Fruit fly (Drosophila melanogaster) whole organism, embryonic: ENCODE results near the gene ab.

Experiments used
- Abd-B ChIP-seq: fragments of 200-800 bp; sonication (Bioruptor generic); optimal IDR thresholded peaks from 2 replicates; lab custom pipeline; 2018; ENCODE audit warnings: missing biosample characterization, mild to moderate bottlenecking, missing genetic modification characterization, moderate library complexity
- Atf6 ChIP-seq: fragments of 200-800 bp; sonication (Bioruptor generic); IDR thresholded peaks from 2 replicates; pipeline ENCODE4 v1.3.6; 2022; ENCODE audit warnings: missing biosample characterization, missing genetic modification characterization
- CG13123 ChIP-seq: fragments of 200-800 bp; sonication (Bioruptor generic); optimal IDR thresholded peaks from 2 replicates; lab custom pipeline; 2016; ENCODE audit warnings: missing biosample characterization, missing genetic modification characterization
- CG14050 ChIP-seq: fragments of 200-800 bp; sonication (Bioruptor generic); IDR thresholded peaks from 3 replicates; pipeline ENCODE4 v1.3.6; 2022; ENCODE audit warnings: missing biosample characterization, missing genetic modification characterization
- CG2116 ChIP-seq: fragments of 200-800 bp; sonication (Bioruptor generic); optimal IDR thresholded peaks from 3 replicates; lab custom pipeline; 2018; ENCODE audit warnings: missing biosample characterization, mild to moderate bottlenecking, missing genetic modification characterization
- CG2712 ChIP-seq: fragments of 200-800 bp; optimal IDR thresholded peaks from 3 replicates; lab custom pipeline; 2019; ENCODE audit warnings: missing biosample characterization, mild to moderate bottlenecking, missing genetic modification characterization, moderate library complexity
- CG43689 ChIP-seq: fragments of 200-800 bp; sonication (Bioruptor generic); IDR thresholded peaks from 2 replicates; pipeline ENCODE4 v1.3.6; 2022; ENCODE audit warnings: missing biosample characterization, missing genetic modification characterization
- CG6254 ChIP-seq: fragments of 200-800 bp; sonication (Bioruptor generic); optimal IDR thresholded peaks from 3 replicates; lab custom pipeline; 2017; ENCODE audit warnings: mild to moderate bottlenecking, missing biosample characterization, missing genetic modification reagents, missing genetic modification characterization
- CG6854 ChIP-seq: fragments of 200-800 bp; sonication (Bioruptor generic); optimal IDR thresholded peaks from 3 replicates; lab custom pipeline; 2017; ENCODE audit warnings: missing biosample characterization, mild to moderate bottlenecking, missing genetic modification characterization
- CG7745 ChIP-seq: fragments of 200-800 bp; sonication (Bioruptor generic); optimal IDR thresholded peaks from 2 replicates; lab custom pipeline; 2018; ENCODE audit warnings: missing biosample characterization, mild to moderate bottlenecking, missing genetic modification characterization, moderate library complexity
- CG7786 ChIP-seq: fragments of 200-800 bp; sonication (Bioruptor generic); optimal IDR thresholded peaks from 2 replicates; lab custom pipeline; 2016; ENCODE audit warnings: missing biosample characterization, missing genetic modification characterization
- CG8765 ChIP-seq: fragments of 200-800 bp; sonication (Bioruptor generic); IDR thresholded peaks from 2 replicates; pipeline ENCODE4 v1.3.6; 2022; ENCODE audit warnings: missing biosample characterization, missing genetic modification characterization
- CG9932 ChIP-seq: fragments of 200-800 bp; sonication (Bioruptor generic); IDR thresholded peaks from 2 replicates; pipeline ENCODE4 v1.3.6; 2022; ENCODE audit warnings: missing biosample characterization, missing genetic modification characterization
- CHES-1-like ChIP-seq: fragments of 200-800 bp; sonication (Bioruptor generic); optimal IDR thresholded peaks from 2 replicates; lab custom pipeline; 2016; ENCODE audit warnings: missing biosample characterization, missing genetic modification characterization
- D19B ChIP-seq: fragments of 200-800 bp; sonication (Bioruptor generic); optimal IDR thresholded peaks from 2 replicates; lab custom pipeline; 2017; ENCODE audit warnings: missing biosample characterization, mild to moderate bottlenecking, missing genetic modification characterization
- Doc2 ChIP-seq: fragments of 200-800 bp; sonication (Bioruptor generic); IDR thresholded peaks from 2 replicates; pipeline ENCODE4 v1.3.6; 2022; ENCODE audit warnings: missing biosample characterization, missing genetic modification characterization
- H2.0 ChIP-seq: fragments of 200-800 bp; sonication (Bioruptor generic); IDR thresholded peaks from 2 replicates; pipeline ENCODE4 v1.3.6; 2022; ENCODE audit warnings: missing biosample characterization, missing genetic modification characterization
- Hand ChIP-seq: fragments of 200-800 bp; sonication (Bioruptor generic); optimal IDR thresholded peaks from 2 replicates; lab custom pipeline; 2017; ENCODE audit warnings: mild to moderate bottlenecking, missing biosample characterization, missing genetic modification reagents, missing genetic modification characterization
- Hmx ChIP-seq: fragments of 200-800 bp; sonication (Bioruptor generic); optimal IDR thresholded peaks from 2 replicates; lab custom pipeline; 2016; ENCODE audit warnings: missing biosample characterization, missing genetic modification characterization
- Oli ChIP-seq: fragments of 200-800 bp; sonication (Bioruptor generic); optimal IDR thresholded peaks from 2 replicates; lab custom pipeline; 2018; ENCODE audit warnings: missing biosample characterization, mild to moderate bottlenecking, missing genetic modification characterization, moderate library complexity
- PHDP ChIP-seq: fragments of 200-800 bp; sonication (Bioruptor generic); optimal IDR thresholded peaks from 3 replicates; lab custom pipeline; 2018; ENCODE audit warnings: missing biosample characterization, mild to moderate bottlenecking, missing genetic modification characterization, moderate library complexity
- Scr ChIP-seq: fragments of 200-800 bp; sonication (Bioruptor generic); IDR thresholded peaks from 2 replicates; pipeline ENCODE4 v1.3.6; 2022; ENCODE audit warnings: missing biosample characterization, missing genetic modification characterization; ENCODE audit not compliant: partially characterized antibody
- Sox102F ChIP-seq: fragments of 200-800 bp; sonication (Bioruptor generic); optimal IDR thresholded peaks from 2 replicates; lab custom pipeline; 2018; ENCODE audit warnings: missing biosample characterization, mild to moderate bottlenecking, missing genetic modification characterization, moderate library complexity
- Trl ChIP-seq, 3 experiments: fragments of >200 bp in 2 of 3; fragments of 200-800 bp in 1 of 3; sonication (Bioruptor generic) in 1 of 3; optimal IDR thresholded peaks; 2 replicates in 1 of 3; 3 replicates in 2 of 3; lab custom pipeline; 2016 to 2017; ENCODE audit warnings: missing biosample characterization in 1 of 3, missing genetic modification characterization in 1 of 3
- Vsx1 ChIP-seq: fragments of 200-800 bp; sonication (Bioruptor generic); optimal IDR thresholded peaks from 2 replicates; lab custom pipeline; 2017; ENCODE audit warnings: missing biosample characterization, mild to moderate bottlenecking, missing genetic modification characterization, missing genetic modification reagents
- al ChIP-seq: fragments of 200-800 bp; sonication (Bioruptor generic); IDR thresholded peaks from 2 replicates; pipeline ENCODE4 v1.3.6; 2022; ENCODE audit warnings: missing biosample characterization, missing genetic modification characterization
- ase ChIP-seq: fragments of 200-800 bp; sonication (Bioruptor generic); IDR thresholded peaks from 3 replicates; pipeline ENCODE4 v1.3.6; 2022; ENCODE audit warnings: missing biosample characterization, missing genetic modification characterization
- ash1 ChIP-seq: fragments of 200-800 bp; sonication (Bioruptor generic); optimal IDR thresholded peaks from 2 replicates; lab custom pipeline; 2018; ENCODE audit warnings: missing biosample characterization, mild to moderate bottlenecking, missing genetic modification characterization
- cas ChIP-seq: fragments of 200-800 bp; sonication (Bioruptor generic); IDR thresholded peaks from 2 replicates; pipeline ENCODE4 v1.3.6; 2022; ENCODE audit warnings: missing biosample characterization, missing genetic modification characterization
- corto ChIP-seq: fragments of 200-800 bp; sonication (Bioruptor generic); optimal IDR thresholded peaks from 2 replicates; lab custom pipeline; 2016; ENCODE audit warnings: missing biosample characterization, mild to moderate bottlenecking, missing genetic modification characterization, moderate library complexity
- crp ChIP-seq, 2 experiments: fragments of 200-800 bp; sonication (Bioruptor generic); optimal IDR thresholded peaks; 2 replicates in 1 of 2; 3 replicates in 1 of 2; lab custom pipeline; 2017; ENCODE audit warnings: missing biosample characterization in 2 of 2, missing genetic modification characterization in 2 of 2, mild to moderate bottlenecking in 1 of 2, moderate library complexity in 1 of 2
- dan ChIP-seq: fragments of 200-800 bp; sonication (Bioruptor generic); IDR thresholded peaks from 2 replicates; pipeline ENCODE4 v1.3.6; 2022; ENCODE audit warnings: missing biosample characterization, missing genetic modification characterization
- danr ChIP-seq: fragments of 200-800 bp; sonication (Bioruptor generic); IDR thresholded peaks from 2 replicates; pipeline ENCODE4 v1.3.6; 2022; ENCODE audit warnings: missing biosample characterization, missing genetic modification characterization
- disco-r ChIP-seq: fragments of 200-800 bp; sonication (Bioruptor generic); optimal IDR thresholded peaks from 2 replicates; lab custom pipeline; 2016; ENCODE audit warnings: missing biosample characterization, missing genetic modification characterization
- gsb-n ChIP-seq: fragments of 200-800 bp; sonication (Bioruptor generic); optimal IDR thresholded peaks from 3 replicates; lab custom pipeline; 2018; ENCODE audit warnings: missing biosample characterization, mild to moderate bottlenecking, missing genetic modification characterization
- hth ChIP-seq: fragments of >200 bp; optimal IDR thresholded peaks from 2 replicates; lab custom pipeline; 2017; ENCODE audit warnings: inconsistent platforms
- ind ChIP-seq: fragments of 200-800 bp; sonication (Bioruptor generic); optimal IDR thresholded peaks from 3 replicates; lab custom pipeline; 2016; ENCODE audit warnings: missing biosample characterization, missing genetic modification characterization
- inv ChIP-seq: fragments of 200-800 bp; sonication (Bioruptor generic); IDR thresholded peaks from 2 replicates; pipeline ENCODE4 v1.3.6; 2022; ENCODE audit warnings: missing biosample characterization, missing genetic modification characterization; ENCODE audit not compliant: partially characterized antibody
- jigr1 ChIP-seq: fragments of 200-800 bp; sonication (Bioruptor generic); IDR thresholded peaks from 3 replicates; pipeline ENCODE4 v1.3.6; 2022; ENCODE audit warnings: missing biosample characterization, missing genetic modification characterization
- mirr ChIP-seq: fragments of 200-800 bp; sonication (Bioruptor generic); optimal IDR thresholded peaks from 3 replicates; lab custom pipeline; 2018; ENCODE audit warnings: missing biosample characterization, mild to moderate bottlenecking, missing genetic modification characterization
- oc ChIP-seq: fragments of 200-800 bp; sonication (Bioruptor generic); optimal IDR thresholded peaks from 2 replicates; lab custom pipeline; 2018; ENCODE audit warnings: missing biosample characterization, mild to moderate bottlenecking, missing genetic modification characterization, moderate library complexity
- pita ChIP-seq: fragments of 200-800 bp; sonication (Bioruptor generic); optimal IDR thresholded peaks from 2 replicates; lab custom pipeline; 2017; ENCODE audit warnings: missing biosample characterization, mild to moderate bottlenecking, missing genetic modification characterization
- pum ChIP-seq: fragments of 200-800 bp; sonication (Bioruptor generic); optimal IDR thresholded peaks from 2 replicates; lab custom pipeline; 2016; ENCODE audit warnings: missing biosample characterization, missing genetic modification characterization
- stc ChIP-seq: fragments of 200-800 bp; sonication (Bioruptor generic); IDR thresholded peaks from 2 replicates; pipeline ENCODE4 v1.3.6; 2022; ENCODE audit warnings: missing biosample characterization, missing genetic modification characterization
- tio ChIP-seq: fragments of 200-800 bp; sonication (Bioruptor generic); optimal IDR thresholded peaks from 2 replicates; lab custom pipeline; 2017; ENCODE audit warnings: missing biosample characterization, missing genetic modification characterization, inconsistent platforms
- tup ChIP-seq: fragments of 200-800 bp; sonication (Bioruptor generic); optimal IDR thresholded peaks from 2 replicates; lab custom pipeline; 2016; ENCODE audit warnings: missing biosample characterization, mild to moderate bottlenecking, missing genetic modification characterization, moderate library complexity
- tx ChIP-seq: fragments of 200-800 bp; sonication (Bioruptor generic); optimal IDR thresholded peaks from 2 replicates; lab custom pipeline; 2016; ENCODE audit warnings: missing biosample characterization, missing genetic modification characterization
- vvl ChIP-seq: fragments of 200-800 bp; sonication (Bioruptor generic); IDR thresholded peaks from 2 replicates; pipeline ENCODE4 v1.3.6; 2022; ENCODE audit warnings: missing biosample characterization, missing genetic modification characterization
- wek ChIP-seq: fragments of 200-800 bp; sonication (Bioruptor generic); optimal IDR thresholded peaks from 3 replicates; lab custom pipeline; 2018; ENCODE audit warnings: missing biosample characterization, mild to moderate bottlenecking, missing genetic modification characterization, moderate library complexity
- z ChIP-seq: fragments of 200-800 bp; sonication (Bioruptor generic); IDR thresholded peaks from 3 replicates; pipeline ENCODE4 v1.3.6; 2022; ENCODE audit warnings: missing biosample characterization, missing genetic modification characterization

The ab gene

dm6 chr2L:11206604-11207238, 3.8 kb upstream of the ab start (continued):
- TF ChIP-seq ind (GFP tag; lab: Kevin White, UChicago): no peak
- TF ChIP-seq Hand (GFP tag; lab: Kevin White, UChicago): no peak
- TF ChIP-seq jigr1 (GFP tag; lab: Robert Waterston, UW): no peak
- TF ChIP-seq Oli (tag; lab: Kevin White, UChicago): no peak
- TF ChIP-seq Abd-B (GFP tag; lab: Kevin White, UChicago): no peak
- TF ChIP-seq D19B (GFP tag; lab: Kevin White, UChicago): no peak
- TF ChIP-seq tx (GFP tag; lab: Kevin White, UChicago): no peak
- peak; percentile 35 to 45 for TF ChIP-seq Trl (optimal IDR thresholded peaks at IDR 0.05; lab: Kevin White, UChicago)
- TF ChIP-seq Trl (GFP tag; optimal IDR thresholded peaks at IDR 0.05; lab: Kevin White, UChicago): peak; percentile 21
- TF ChIP-seq Atf6 (GFP tag; lab: Robert Waterston, UW): peak; percentile 14; the same call in 1 of the 2 replicates
- TF ChIP-seq CG43689 (GFP tag; lab: Robert Waterston, UW): no peak
- no peak for TF ChIP-seq dan (GFP tag; lab: Robert Waterston, UW)
- TF ChIP-seq crp (GFP tag; optimal IDR thresholded peaks at IDR 0.05; lab: Kevin White, UChicago): no peak
- TF ChIP-seq corto: no peak
- TF ChIP-seq CG6254 (GFP tag; lab: Kevin White, UChicago): no peak
- TF ChIP-seq danr (GFP tag; lab: Robert Waterston, UW): no peak
- no peak for TF ChIP-seq H2.0 (GFP tag; lab: Robert Waterston, UW)
- no peak for TF ChIP-seq CG8765 (GFP tag; lab: Robert Waterston, UW)
- TF ChIP-seq CG6854: no peak
- TF ChIP-seq cas: no peak
- peak; percentile 30 for TF ChIP-seq vvl (GFP tag; lab: Robert Waterston, UW)
- TF ChIP-seq Scr: no peak
- no peak for TF ChIP-seq CG13123 (GFP tag; lab: Kevin White, UChicago)
- no peak for TF ChIP-seq Doc2 (GFP tag; lab: Robert Waterston, UW)
- no peak for TF ChIP-seq tup (GFP tag; lab: Kevin White, UChicago)
- TF ChIP-seq tio (GFP tag; lab: Kevin White, UChicago): peak; percentile 32
- TF ChIP-seq gsb-n (tag; lab: Kevin White, UChicago): peak; percentile 56
- TF ChIP-seq inv (GFP tag; lab: Robert Waterston, UW): no peak
- no peak for TF ChIP-seq stc (GFP tag; lab: Robert Waterston, UW)
- peak; percentile 65 for TF ChIP-seq CG7745 (tag; lab: Kevin White, UChicago)
- TF ChIP-seq, all 482 proteins: peak for 126

- TF ChIP-seq Trl (optimal IDR thresholded peaks at IDR 0.05; lab: Kevin White, UChicago): no peak
- no peak for TF ChIP-seq Trl (GFP tag; optimal IDR thresholded peaks at IDR 0.05; lab: Kevin White, UChicago)
- TF ChIP-seq al (GFP tag; lab: Robert Waterston, UW): no peak
- no peak for TF ChIP-seq Hmx (GFP tag; lab: Kevin White, UChicago)
- TF ChIP-seq CG2712: no peak
- TF ChIP-seq disco-r: no peak
- no peak for TF ChIP-seq CG14050 (GFP tag; lab: Robert Waterston, UW)
- no peak for TF ChIP-seq hth (lab: Kevin White, UChicago)
- TF ChIP-seq oc: peak; percentile 52
- TF ChIP-seq mirr (GFP tag; lab: Kevin White, UChicago): no peak
- no peak for TF ChIP-seq pita (GFP tag; lab: Kevin White, UChicago)
- TF ChIP-seq CHES-1-like (GFP tag; lab: Kevin White, UChicago): no peak
- TF ChIP-seq Sox102F: no peak
- no peak for TF ChIP-seq ash1 (GFP tag; lab: Kevin White, UChicago)
- TF ChIP-seq CG7786 (GFP tag; lab: Kevin White, UChicago): no peak
- TF ChIP-seq CG9932: 0 out of 2 replicates have a peak, but pooled peaks have one; percentile 11
- TF ChIP-seq Vsx1 (GFP tag; lab: Kevin White, UChicago): no peak
- TF ChIP-seq ase: no peak
- no peak for TF ChIP-seq CG2116 (GFP tag; lab: Kevin White, UChicago)
- no peak for TF ChIP-seq pum
- TF ChIP-seq z (GFP tag; lab: Robert Waterston, UW): peak; percentile 53; the same call in 1 of the 3 replicates
- no peak for TF ChIP-seq wek (GFP tag; lab: Kevin White, UChicago)
- TF ChIP-seq PHDP: no peak
Measured at dm6 chr2L:11207471-11207870, 3.0 kb upstream of the ab start.
